Worm (Caenorhabditis elegans) whole organism, young adult: ENCODE measurements around the gene F26G1.5.

Source experiments
- B0336.3 ChIP-seq: fragments of 200-800 bp; sonication (Bioruptor generic); IDR thresholded peaks from 2 replicates; pipeline ENCODE4 v1.3.6; 2022; ENCODE audit warnings: missing genetic modification characterization, missing compliant biosample characterization
- C06A6.2 ChIP-seq: fragments of 200-800 bp; sonication (Bioruptor generic); conservative IDR thresholded peaks from 2 replicates; pipeline ENCODE4 v1.3.6; 2022; ENCODE audit warnings: missing genetic modification characterization, missing compliant biosample characterization
- F23B12.7 ChIP-seq: sonication (generic microtip); optimal IDR thresholded peaks from 2 replicates; lab custom pipeline; 2017; ENCODE audit warnings: missing genetic modification characterization, mild to moderate bottlenecking, missing compliant biosample characterization, antibody characterized with exemption, moderate library complexity; ENCODE audit not compliant: insufficient read depth
- F33H1.4 ChIP-seq: fragments of 200-800 bp; sonication (Bioruptor generic); IDR thresholded peaks from 2 replicates; pipeline ENCODE4 v1.3.6; 2022; ENCODE audit warnings: missing genetic modification reagents, missing genetic modification characterization, missing compliant biosample characterization
- F37B4.10 ChIP-seq: fragments of 200-800 bp; sonication (Bioruptor generic); IDR thresholded peaks from 2 replicates; pipeline ENCODE4 v1.3.6; 2022; ENCODE audit warnings: missing genetic modification characterization, missing compliant biosample characterization
- F52B5.7 ChIP-seq: sonication (generic microtip); optimal IDR thresholded peaks from 2 replicates; lab custom pipeline; 2016; ENCODE audit warnings: mild to moderate bottlenecking, missing genetic modification characterization, missing compliant biosample characterization
- K11D2.4 ChIP-seq: fragments of 200-800 bp; sonication (Bioruptor generic); IDR thresholded peaks from 2 replicates; pipeline ENCODE4 v1.3.6; 2022; ENCODE audit warnings: missing genetic modification reagents, missing genetic modification characterization, missing compliant biosample characterization
- T07F8.4 ChIP-seq: sonication (generic microtip); optimal IDR thresholded peaks from 2 replicates; lab custom pipeline; 2016; ENCODE audit warnings: mild to moderate bottlenecking, missing genetic modification characterization, moderate library complexity, missing compliant biosample characterization
- ZK185.1 ChIP-seq: sonication (generic microtip); optimal IDR thresholded peaks from 2 replicates; lab custom pipeline; 2016; ENCODE audit warnings: mild to moderate bottlenecking, missing genetic modification characterization, missing compliant biosample characterization; ENCODE audit not compliant: poor library complexity, severe bottlenecking
- atf-7 ChIP-seq: sonication (generic microtip); optimal IDR thresholded peaks from 2 replicates; lab custom pipeline; 2017; ENCODE audit warnings: mild to moderate bottlenecking, missing genetic modification characterization, missing compliant biosample characterization
- athp-1 ChIP-seq: sonication (generic microtip); optimal IDR thresholded peaks from 2 replicates; lab custom pipeline; 2017; ENCODE audit warnings: mild to moderate bottlenecking, missing genetic modification characterization, missing compliant biosample characterization
- attf-5 ChIP-seq: fragments of 200-800 bp; sonication (Bioruptor generic); optimal IDR thresholded peaks from 2 replicates; lab custom pipeline; 2018; ENCODE audit warnings: mild to moderate bottlenecking, missing genetic modification characterization, missing compliant biosample characterization
- attf-6 ChIP-seq: fragments of 200-800 bp; sonication (Bioruptor generic); IDR thresholded peaks from 2 replicates; pipeline ENCODE4 v1.3.6; 2022; ENCODE audit warnings: missing genetic modification reagents, missing genetic modification characterization, missing compliant biosample characterization
- bed-1 ChIP-seq: fragments of 200-800 bp; sonication (Bioruptor generic); IDR thresholded peaks from 2 replicates; pipeline ENCODE4 v1.3.6; 2022; ENCODE audit warnings: missing genetic modification reagents, missing genetic modification characterization, missing compliant biosample characterization
- bed-2 ChIP-seq: fragments of 200-800 bp; sonication (Bioruptor generic); IDR thresholded peaks from 2 replicates; pipeline ENCODE4 v1.3.6; 2022; ENCODE audit warnings: missing genetic modification reagents, missing genetic modification characterization, missing compliant biosample characterization
- ceh-100 ChIP-seq: fragments of 200-800 bp; sonication (Bioruptor generic); IDR thresholded peaks from 2 replicates; pipeline ENCODE4 v1.3.6; 2022; ENCODE audit warnings: missing genetic modification reagents, missing genetic modification characterization, missing compliant biosample characterization
- ceh-27 ChIP-seq: fragments of 200-800 bp; sonication (Bioruptor generic); optimal IDR thresholded peaks from 2 replicates; lab custom pipeline; 2018; ENCODE audit warnings: mild to moderate bottlenecking, missing genetic modification characterization, moderate library complexity, missing compliant biosample characterization
- die-1 ChIP-seq: sonication (generic microtip); optimal IDR thresholded peaks from 2 replicates; lab custom pipeline; 2016; ENCODE audit warnings: missing genotype, mild to moderate bottlenecking, missing genetic modification characterization, missing compliant biosample characterization
- dox-1 ChIP-seq: fragments of 200-800 bp; sonication (Bioruptor generic); IDR thresholded peaks from 2 replicates; pipeline ENCODE4 v1.3.6; 2022; ENCODE audit warnings: missing genetic modification reagents, missing genetic modification characterization, missing compliant biosample characterization
- dpff-1 ChIP-seq: sonication (generic microtip); optimal IDR thresholded peaks from 2 replicates; lab custom pipeline; 2017; ENCODE audit warnings: mild to moderate bottlenecking, missing genetic modification characterization, missing compliant biosample characterization
- dpl-1 ChIP-seq: fragments of 150-350 bp; optimal IDR thresholded peaks from 2 replicates; lab custom pipeline; 2014; ENCODE audit warnings: missing biosample characterization, missing genetic modification reagents, missing genetic modification characterization
- efl-1 ChIP-seq: fragments of 150-350 bp; optimal IDR thresholded peaks from 2 replicates; lab custom pipeline; 2014; ENCODE audit warnings: missing biosample characterization, missing genetic modification reagents, missing genetic modification characterization
- egl-44 ChIP-seq: fragments of 200-800 bp; sonication (Bioruptor generic); IDR thresholded peaks from 2 replicates; pipeline ENCODE4 v1.3.6; 2022; ENCODE audit warnings: missing genetic modification reagents, missing genetic modification characterization, missing compliant biosample characterization
- ets-4 ChIP-seq: fragments of 200-800 bp; sonication (Bioruptor generic); optimal IDR thresholded peaks from 2 replicates; lab custom pipeline; 2018; ENCODE audit warnings: mild to moderate bottlenecking, missing genetic modification characterization, missing compliant biosample characterization
- gei-17 ChIP-seq: fragments of 200-800 bp; sonication (Bioruptor generic); optimal IDR thresholded peaks from 2 replicates; lab custom pipeline; 2018; ENCODE audit warnings: mild to moderate bottlenecking, missing genetic modification characterization, missing compliant biosample characterization
- him-1 ChIP-seq: sonication (generic microtip); optimal IDR thresholded peaks from 2 replicates; lab custom pipeline; 2016; ENCODE audit warnings: missing genotype, missing genetic modification reagents, missing genetic modification characterization, missing compliant biosample characterization
- hrde-1 ChIP-seq: sonication (generic microtip); optimal IDR thresholded peaks from 2 replicates; lab custom pipeline; 2016; ENCODE audit warnings: missing genetic modification characterization, mild to moderate bottlenecking, missing compliant biosample characterization, moderate library complexity, missing genotype, missing genetic modification reagents, borderline replicate concordance
- lag-1 ChIP-seq: fragments of 200-800 bp; sonication (Bioruptor generic); IDR thresholded peaks from 2 replicates; pipeline ENCODE4 v1.3.6; 2022; ENCODE audit warnings: missing genetic modification reagents, missing genetic modification characterization, missing compliant biosample characterization
- lin-40 ChIP-seq: sonication (generic microtip); optimal IDR thresholded peaks from 2 replicates; lab custom pipeline; 2016; ENCODE audit warnings: missing genetic modification characterization, mild to moderate bottlenecking, missing compliant biosample characterization, missing genotype, missing genetic modification reagents
- lin-54 ChIP-seq: fragments of 200-800 bp; sonication (Bioruptor generic); optimal IDR thresholded peaks from 2 replicates; lab custom pipeline; 2018; ENCODE audit warnings: mild to moderate bottlenecking, missing genetic modification characterization, missing compliant biosample characterization
- lir-1 ChIP-seq: fragments of 200-800 bp; sonication (Bioruptor generic); conservative IDR thresholded peaks from 2 replicates; pipeline ENCODE4 v1.3.6; 2022; ENCODE audit warnings: missing genetic modification reagents, missing genetic modification characterization, missing compliant biosample characterization
- madf-6 ChIP-seq: fragments of 200-800 bp; sonication (Bioruptor generic); IDR thresholded peaks from 2 replicates; pipeline ENCODE4 v1.3.6; 2022; ENCODE audit warnings: missing genetic modification reagents, missing genetic modification characterization, missing compliant biosample characterization
- mcd-1 ChIP-seq: fragments of 200-800 bp; sonication (Bioruptor generic); IDR thresholded peaks from 2 replicates; pipeline ENCODE4 v1.3.6; 2022; ENCODE audit warnings: missing genetic modification reagents, missing genetic modification characterization, missing compliant biosample characterization
- mes-4 ChIP-seq: sonication (generic microtip); optimal IDR thresholded peaks from 2 replicates; lab custom pipeline; 2016; ENCODE audit warnings: missing genotype, missing genetic modification characterization, missing compliant biosample characterization
- nfya-1 ChIP-seq: sonication (generic microtip); optimal IDR thresholded peaks from 2 replicates; lab custom pipeline; 2017; ENCODE audit warnings: antibody characterized with exemption, missing compliant biosample characterization, missing genetic modification characterization, borderline replicate concordance; ENCODE audit not compliant: insufficient read depth
- nfyb-1 ChIP-seq: fragments of 200-800 bp; sonication (Bioruptor generic); IDR thresholded peaks from 2 replicates; pipeline ENCODE4 v1.3.6; 2022; ENCODE audit warnings: missing genetic modification reagents, missing genetic modification characterization, missing compliant biosample characterization
- nhr-120 ChIP-seq: fragments of 200-800 bp; sonication (Bioruptor generic); IDR thresholded peaks from 2 replicates; pipeline ENCODE4 v1.3.6; 2022; ENCODE audit warnings: missing genetic modification characterization, missing compliant biosample characterization
- pbrm-1 ChIP-seq: fragments of 200-800 bp; sonication (Bioruptor generic); IDR thresholded peaks from 2 replicates; pipeline ENCODE4 v1.3.6; 2022; ENCODE audit warnings: missing genetic modification reagents, missing genetic modification characterization, missing compliant biosample characterization
- rec-8 ChIP-seq, 2 experiments: sonication (generic microtip); optimal IDR thresholded peaks; 2 replicates each; lab custom pipeline; 2016; ENCODE audit warnings: mild to moderate bottlenecking in 2 of 2, missing genetic modification characterization in 2 of 2, missing genetic modification reagents in 2 of 2, missing genotype in 2 of 2, missing biosample characterization in 1 of 2, missing compliant biosample characterization in 1 of 2, moderate library complexity in 1 of 2
- sea-2 ChIP-seq: fragments of 200-800 bp; sonication (Bioruptor generic); IDR thresholded peaks from 2 replicates; pipeline ENCODE4 v1.3.6; 2022; ENCODE audit warnings: missing genetic modification characterization, missing compliant biosample characterization
- snpc-3.4 ChIP-seq: sonication (generic microtip); optimal IDR thresholded peaks from 2 replicates; lab custom pipeline; 2017; ENCODE audit warnings: missing genetic modification characterization, mild to moderate bottlenecking, missing compliant biosample characterization, antibody characterized with exemption, moderate library complexity, missing genotype, missing genetic modification reagents
- tlf-1 ChIP-seq: fragments of 200-800 bp; sonication (Bioruptor generic); optimal IDR thresholded peaks from 2 replicates; lab custom pipeline; 2018; ENCODE audit warnings: mild to moderate bottlenecking, missing genetic modification characterization, missing compliant biosample characterization
- ztf-22 ChIP-seq: fragments of 200-800 bp; sonication (Bioruptor generic); optimal IDR thresholded peaks from 2 replicates; lab custom pipeline; 2018; ENCODE audit warnings: mild to moderate bottlenecking, missing genetic modification characterization, moderate library complexity, missing compliant biosample characterization
- ztf-28 ChIP-seq: fragments of 200-800 bp; sonication (Bioruptor generic); IDR thresholded peaks from 2 replicates; pipeline ENCODE4 v1.3.6; 2022; ENCODE audit warnings: missing genetic modification reagents, missing genetic modification characterization, missing compliant biosample characterization
- ztf-3 ChIP-seq: fragments of 200-800 bp; sonication (Bioruptor generic); optimal IDR thresholded peaks from 2 replicates; lab custom pipeline; 2018; ENCODE audit warnings: mild to moderate bottlenecking, missing genetic modification characterization, missing compliant biosample characterization
- ztf-6 ChIP-seq: fragments of 200-800 bp; sonication (Bioruptor generic); IDR thresholded peaks from 2 replicates; pipeline ENCODE4 v1.3.6; 2022; ENCODE audit warnings: missing genetic modification reagents, missing genetic modification characterization, missing compliant biosample characterization

The F26G1.5 gene

DNA sequence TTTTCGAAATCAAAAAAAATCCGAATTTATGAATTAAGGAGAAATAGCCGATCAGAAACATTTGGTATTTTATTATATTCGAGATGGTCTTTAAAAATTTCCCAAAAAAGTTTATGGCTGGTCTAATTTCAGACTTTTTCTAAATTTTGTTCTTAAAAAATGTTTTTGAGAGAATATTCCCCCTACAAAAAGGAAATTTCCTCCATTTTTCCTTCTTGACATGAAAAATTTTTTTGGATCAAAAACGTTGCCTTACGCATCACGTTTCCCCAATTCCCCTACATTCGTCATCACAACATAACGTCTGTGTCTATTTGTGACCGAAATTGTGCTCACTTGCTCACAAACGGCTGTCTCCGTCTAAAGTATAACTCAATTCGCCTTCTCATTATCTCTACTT, 22.1 kb upstream of the F26G1.5 start:
- TF ChIP-seq T07F8.4 (tag; lab: Kevin White, UChicago) (no peak), attf-6 (GFP tag; lab: Robert Waterston, UW) (0 out of 2 replicates have a peak, but pooled peaks have one; percentile 12)
- TF ChIP-seq, all 124 proteins: peak for 1

DNA sequence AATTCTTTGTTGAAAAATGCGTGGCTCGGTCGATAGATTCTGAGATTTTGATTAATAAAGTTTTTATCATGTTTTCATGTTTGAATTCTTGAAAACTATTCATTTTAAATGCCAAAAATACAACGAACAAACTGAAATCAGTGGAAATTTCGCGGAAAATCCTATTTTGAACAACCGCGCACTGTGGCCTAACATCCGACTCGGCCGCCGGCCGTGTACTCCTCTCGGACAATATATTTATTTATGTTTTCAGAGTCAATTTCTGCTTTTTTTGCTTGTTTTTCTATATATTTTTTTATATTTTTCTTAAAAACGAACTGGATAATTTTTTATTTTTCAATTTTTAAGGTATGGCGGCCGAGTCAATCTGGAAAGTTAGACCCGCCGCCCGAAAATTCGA, 20.1 kb upstream of the F26G1.5 start, which contains the start of gene F26G1.1:
Gene F26G1.1 (plus strand): TSS at position 347 of the 400 bp plus-strand sequence.
- peak; percentile 6 for TF ChIP-seq tlf-1 (GFP tag; lab: Kevin White, UChicago)
- TF ChIP-seq ztf-22 = no peak
- TF ChIP-seq ceh-27 (GFP tag; lab: Kevin White, UChicago) = peak; percentile 77
- no peak for TF ChIP-seq snpc-3.4 (tag; lab: Kevin White, UChicago)
- TF ChIP-seq pbrm-1 (GFP tag; lab: Robert Waterston, UW) = no peak
- no peak for TF ChIP-seq gei-17 (GFP tag; lab: Kevin White, UChicago)
- TF ChIP-seq F23B12.7 (tag; lab: Kevin White, UChicago) = peak; percentile 2
- peak; percentile 1 for TF ChIP-seq him-1 (tag; lab: Kevin White, UChicago)
- TF ChIP-seq ZK185.1 (tag; lab: Kevin White, UChicago) = peak; percentile 84
- TF ChIP-seq ets-4 (GFP tag; lab: Kevin White, UChicago) = no peak
- peak; percentile 68 for TF ChIP-seq madf-6 (GFP tag; lab: Robert Waterston, UW)
- TF ChIP-seq dpff-1 = no peak
- TF ChIP-seq ztf-3 = no peak
- peak; percentile 42 for TF ChIP-seq dpl-1 (GFP tag; lab: Kevin White, UChicago)
- no peak for TF ChIP-seq die-1 (tag; lab: Kevin White, UChicago)
- TF ChIP-seq dox-1 (GFP tag; lab: Robert Waterston, UW) = peak; percentile 54; the same call in 1 of the 2 replicates
- peak; percentile 70 for TF ChIP-seq mcd-1 (GFP tag; lab: Robert Waterston, UW)
- TF ChIP-seq lir-1 (GFP tag; lab: Robert Waterston, UW) = peak; percentile 57; the same call in 1 of the 2 replicates
- no peak for TF ChIP-seq T07F8.4 (tag; lab: Kevin White, UChicago)
- TF ChIP-seq ceh-100 (GFP tag; lab: Robert Waterston, UW) = no peak
- TF ChIP-seq attf-5 (GFP tag; lab: Kevin White, UChicago) = peak; percentile 5
- peak; percentile 55 for TF ChIP-seq F33H1.4 (GFP tag; lab: Robert Waterston, UW)
- TF ChIP-seq ztf-6 = no peak
- TF ChIP-seq mes-4 (tag; lab: Kevin White, UChicago) = no peak
- no peak for TF ChIP-seq egl-44 (GFP tag; lab: Robert Waterston, UW)
- no peak for TF ChIP-seq nfya-1 (tag; lab: Kevin White, UChicago)
- peak; percentile 53; the same call in 1 of the 2 replicates for TF ChIP-seq nfyb-1 (GFP tag; lab: Robert Waterston, UW)
- TF ChIP-seq athp-1 (tag; lab: Kevin White, UChicago) = no peak
- TF ChIP-seq sea-2 (GFP tag; lab: Robert Waterston, UW) = no peak
- TF ChIP-seq atf-7 (tag; lab: Kevin White, UChicago) = no peak
- TF ChIP-seq B0336.3 (GFP tag; lab: Robert Waterston, UW) = no peak
- TF ChIP-seq lag-1 (GFP tag; lab: Robert Waterston, UW) = no peak
- TF ChIP-seq C06A6.2 (GFP tag; lab: Robert Waterston, UW) = no peak
- TF ChIP-seq F52B5.7 = no peak
- peak; percentile 59; the same call in 1 of the 2 replicates for TF ChIP-seq ztf-28
- peak; percentile 82 for TF ChIP-seq lin-54 (GFP tag; lab: Kevin White, UChicago)
- no peak for TF ChIP-seq nhr-120 (GFP tag; lab: Robert Waterston, UW)
- TF ChIP-seq efl-1 (GFP tag; lab: Kevin White, UChicago) = peak; percentile 59
- no peak for TF ChIP-seq F37B4.10 (GFP tag; lab: Robert Waterston, UW)
- TF ChIP-seq bed-2 (GFP tag; lab: Robert Waterston, UW) = peak; percentile 60; the same call in 1 of the 2 replicates
- no peak for TF ChIP-seq lin-40
- TF ChIP-seq hrde-1 = peak; percentile 52
- TF ChIP-seq K11D2.4 (GFP tag; lab: Robert Waterston, UW) = peak; percentile 62
- TF ChIP-seq bed-1 (GFP tag; lab: Robert Waterston, UW) = no peak
- TF ChIP-seq rec-8 (tag; optimal IDR thresholded peaks at IDR 0.05; lab: Kevin White, UChicago) = peak; percentile 49 to 82
